Worm (Caenorhabditis elegans) whole organism, early embryonic: ENCODE data around the gene W04G3.5.

Experiments
- aly-1 ChIP-seq: sonication (generic microtip); optimal IDR thresholded peaks from 2 replicates; lab custom pipeline; 2016; ENCODE audit warnings: missing genetic modification characterization, missing compliant biosample characterization
- ama-1 ChIP-seq: fragments of 150-350 bp; optimal IDR thresholded peaks from 2 replicates; lab custom pipeline; 2014
- ceh-13 ChIP-seq: fragments of 200-800 bp; sonication (Bioruptor generic); optimal IDR thresholded peaks from 2 replicates; lab custom pipeline; 2018; ENCODE audit warnings: mild to moderate bottlenecking, missing genetic modification characterization, missing compliant biosample characterization
- ceh-36 ChIP-seq: sonication (generic microtip); optimal IDR thresholded peaks from 2 replicates; lab custom pipeline; 2016; ENCODE audit warnings: missing genetic modification characterization, inconsistent platforms, missing compliant biosample characterization
- flt-1 ChIP-seq: fragments of 200-800 bp; sonication (Bioruptor generic); IDR thresholded peaks from 2 replicates; pipeline ENCODE4 v1.3.6; 2022; ENCODE audit warnings: missing genetic modification characterization, missing compliant biosample characterization
- hmbx-1 ChIP-seq: sonication (generic microtip); optimal IDR thresholded peaks from 2 replicates; lab custom pipeline; 2016; ENCODE audit warnings: mild to moderate bottlenecking, missing genetic modification characterization, missing compliant biosample characterization
- hnd-1 ChIP-seq: sonication (generic microtip); optimal IDR thresholded peaks from 2 replicates; lab custom pipeline; 2016; ENCODE audit warnings: missing genetic modification characterization, missing compliant biosample characterization
- pes-1 ChIP-seq: fragments of 200-800 bp; sonication (Bioruptor generic); IDR thresholded peaks from 2 replicates; pipeline ENCODE4 v1.3.6; 2022; ENCODE audit warnings: missing genetic modification reagents, missing genetic modification characterization, missing compliant biosample characterization
- sea-1 ChIP-seq: fragments of 200-800 bp; sonication (Bioruptor generic); conservative IDR thresholded peaks from 2 replicates; pipeline ENCODE4 v1.3.6; 2022; ENCODE audit warnings: missing genetic modification characterization, missing compliant biosample characterization
- tbx-11 ChIP-seq: fragments of 200-800 bp; sonication (Bioruptor generic); IDR thresholded peaks from 2 replicates; pipeline ENCODE4 v1.3.6; 2022; ENCODE audit warnings: missing genetic modification characterization, missing compliant biosample characterization
- tbx-37 ChIP-seq: fragments of 200-800 bp; sonication (Bioruptor generic); conservative IDR thresholded peaks from 2 replicates; pipeline ENCODE4 v1.3.6; 2022; ENCODE audit warnings: missing genetic modification reagents, missing genetic modification characterization, missing compliant biosample characterization
- tra-4 ChIP-seq: sonication (generic microtip); optimal IDR thresholded peaks from 2 replicates; lab custom pipeline; 2017; ENCODE audit warnings: missing genetic modification characterization, missing compliant biosample characterization

ce11 chrX:11123998-11124397 is 50.5 kb downstream of the W04G3.5 start:
- TF ChIP-seq flt-1 (GFP tag; lab: Robert Waterston, UW) (no peak), tbx-11 (GFP tag; lab: Robert Waterston, UW) (no peak), ceh-13 (GFP tag; lab: Kevin White, UChicago) (no peak), tbx-37 (GFP tag; lab: Robert Waterston, UW) (no peak), pes-1 (GFP tag; lab: Robert Waterston, UW) (no peak), sea-1 (GFP tag; lab: Robert Waterston, UW) (no peak), hmbx-1 (tag; lab: Kevin White, UChicago) (no peak), ama-1 (lab: Kevin White, UChicago) (no peak), ceh-36 (tag; lab: Kevin White, UChicago) (no peak), hnd-1 (no peak), aly-1 (tag; lab: Kevin White, UChicago) (no peak), tra-4 (no peak)
